Worm (Caenorhabditis elegans) whole organism, midembryonic: ENCODE measurements around the gene F07E5.9.

Source experiments
- T22C8.4 ChIP-seq: fragments of 200-800 bp; sonication (Bioruptor generic); IDR thresholded peaks from 2 replicates; pipeline ENCODE4 v1.3.6; 2022; ENCODE audit warnings: missing genetic modification characterization, missing compliant biosample characterization
- cog-1 ChIP-seq: sonication (generic microtip); optimal IDR thresholded peaks from 2 replicates; lab custom pipeline; 2016; ENCODE audit warnings: missing genetic modification characterization, missing compliant biosample characterization
- flt-1 ChIP-seq: fragments of 200-800 bp; sonication (Bioruptor generic); IDR thresholded peaks from 2 replicates; pipeline ENCODE4 v1.3.6; 2022; ENCODE audit warnings: missing genetic modification characterization, missing compliant biosample characterization
- ref-1 ChIP-seq: fragments of 200-800 bp; sonication (Bioruptor generic); conservative IDR thresholded peaks from 2 replicates; pipeline ENCODE4 v1.3.6; 2022; ENCODE audit warnings: missing genetic modification reagents, missing genetic modification characterization, missing compliant biosample characterization
- ztf-29 ChIP-seq: fragments of 200-800 bp; sonication (Bioruptor generic); IDR thresholded peaks from 2 replicates; pipeline ENCODE4 v1.3.6; 2022; ENCODE audit warnings: missing genetic modification reagents, missing genetic modification characterization, missing compliant biosample characterization

DNA sequence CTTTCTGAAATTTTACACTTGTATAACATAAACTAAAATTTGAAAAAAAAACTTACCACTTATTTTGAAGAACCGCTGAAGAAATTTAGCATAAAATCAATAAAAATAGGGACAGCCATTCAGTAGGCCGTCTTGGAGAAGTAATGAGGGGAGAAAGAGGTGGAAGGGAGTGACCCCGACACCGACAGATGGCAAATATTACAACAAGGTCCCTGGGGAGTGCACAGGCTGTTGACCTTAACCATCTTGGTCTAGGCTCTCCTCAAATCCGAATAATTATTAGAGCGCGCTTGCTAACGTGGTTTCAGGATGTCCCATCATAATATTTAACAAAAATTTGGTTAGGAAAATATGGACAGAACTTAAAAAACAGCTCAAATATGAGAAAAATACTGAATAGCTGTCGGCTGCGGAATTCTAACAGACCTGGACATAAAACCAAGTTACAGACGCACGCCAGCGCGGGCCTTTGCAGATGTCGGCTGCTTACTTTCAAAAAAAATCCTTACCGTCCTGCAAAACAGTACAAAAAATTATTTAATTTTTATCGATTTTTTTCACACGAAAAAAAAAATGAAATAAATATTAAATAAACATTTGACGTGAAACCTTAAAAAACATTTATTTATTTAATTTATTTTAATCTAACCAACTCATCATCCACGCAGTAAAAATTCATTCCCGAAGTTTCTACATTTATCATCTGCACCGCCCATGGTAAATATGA lies 14.8 kb upstream of the F07E5.9 start, which contains the start of gene T16A1.2:
- no peak for TF ChIP-seq cog-1 (tag; lab: Kevin White, UChicago)
- no peak for TF ChIP-seq T22C8.4
- TF ChIP-seq ref-1 (GFP tag; lab: Robert Waterston, UW) = no peak
- no peak for TF ChIP-seq ztf-29
- TF ChIP-seq flt-1 (GFP tag; lab: Robert Waterston, UW) = no peak
